Worm (Caenorhabditis elegans) whole organism, young adult: Measurements from ENCODE around the gene B0464.6.
A peak's percentile ranks its signal among the peaks of the same experiment; 100 is the strongest.
"Not testable (repeated sequence)": the region's sequence is repeated elsewhere in the genome, so short reads cannot be mapped to it uniquely, and the experiment has no call there.

Experiments used
- B0336.3 ChIP-seq: fragments of 200-800 bp; sonication (Bioruptor generic); IDR thresholded peaks from 2 replicates; pipeline ENCODE4 v1.3.6; 2022; ENCODE audit warnings: missing genetic modification characterization, missing compliant biosample characterization
- F22D6.2 ChIP-seq: sonication (generic microtip); optimal IDR thresholded peaks from 2 replicates; lab custom pipeline; 2016; ENCODE audit warnings: mild to moderate bottlenecking, missing genetic modification characterization, missing compliant biosample characterization
- F23B12.7 ChIP-seq: sonication (generic microtip); optimal IDR thresholded peaks from 2 replicates; lab custom pipeline; 2017; ENCODE audit warnings: missing genetic modification characterization, mild to moderate bottlenecking, missing compliant biosample characterization, antibody characterized with exemption, moderate library complexity; ENCODE audit not compliant: insufficient read depth
- K11D2.4 ChIP-seq: fragments of 200-800 bp; sonication (Bioruptor generic); IDR thresholded peaks from 2 replicates; pipeline ENCODE4 v1.3.6; 2022; ENCODE audit warnings: missing genetic modification reagents, missing genetic modification characterization, missing compliant biosample characterization
- Y53G8AR.9 ChIP-seq: fragments of 200-800 bp; sonication (Bioruptor generic); conservative IDR thresholded peaks from 2 replicates; pipeline ENCODE4 v1.3.6; 2022; ENCODE audit warnings: missing genetic modification reagents, missing genetic modification characterization, missing compliant biosample characterization
- ZK185.1 ChIP-seq: sonication (generic microtip); optimal IDR thresholded peaks from 2 replicates; lab custom pipeline; 2016; ENCODE audit warnings: mild to moderate bottlenecking, missing genetic modification characterization, missing compliant biosample characterization; ENCODE audit not compliant: poor library complexity, severe bottlenecking
- aptf-3 ChIP-seq: fragments of 200-800 bp; sonication (Bioruptor generic); IDR thresholded peaks from 2 replicates; pipeline ENCODE4 v1.3.6; 2022; ENCODE audit warnings: missing genetic modification characterization, missing compliant biosample characterization
- athp-1 ChIP-seq: sonication (generic microtip); optimal IDR thresholded peaks from 2 replicates; lab custom pipeline; 2017; ENCODE audit warnings: mild to moderate bottlenecking, missing genetic modification characterization, missing compliant biosample characterization
- attf-5 ChIP-seq: fragments of 200-800 bp; sonication (Bioruptor generic); optimal IDR thresholded peaks from 2 replicates; lab custom pipeline; 2018; ENCODE audit warnings: mild to moderate bottlenecking, missing genetic modification characterization, missing compliant biosample characterization
- ccch-3 ChIP-seq: fragments of 200-800 bp; sonication (Bioruptor generic); optimal IDR thresholded peaks from 2 replicates; lab custom pipeline; 2018; ENCODE audit warnings: mild to moderate bottlenecking, missing genetic modification characterization, missing compliant biosample characterization
- ceh-91 ChIP-seq: fragments of 200-800 bp; sonication (Bioruptor generic); IDR thresholded peaks from 2 replicates; pipeline ENCODE4 v1.3.6; 2022; ENCODE audit warnings: missing genetic modification reagents, missing genetic modification characterization, missing compliant biosample characterization
- dox-1 ChIP-seq: fragments of 200-800 bp; sonication (Bioruptor generic); IDR thresholded peaks from 2 replicates; pipeline ENCODE4 v1.3.6; 2022; ENCODE audit warnings: missing genetic modification reagents, missing genetic modification characterization, missing compliant biosample characterization
- fkh-3 ChIP-seq: sonication (generic microtip); optimal IDR thresholded peaks from 2 replicates; lab custom pipeline; 2016; ENCODE audit warnings: mild to moderate bottlenecking, missing genetic modification characterization, missing compliant biosample characterization
- gei-17 ChIP-seq: fragments of 200-800 bp; sonication (Bioruptor generic); optimal IDR thresholded peaks from 2 replicates; lab custom pipeline; 2018; ENCODE audit warnings: mild to moderate bottlenecking, missing genetic modification characterization, missing compliant biosample characterization
- him-1 ChIP-seq: sonication (generic microtip); optimal IDR thresholded peaks from 2 replicates; lab custom pipeline; 2016; ENCODE audit warnings: missing genotype, missing genetic modification reagents, missing genetic modification characterization, missing compliant biosample characterization
- hsf-1 ChIP-seq: fragments of 200-800 bp; sonication (Bioruptor generic); IDR thresholded peaks from 2 replicates; pipeline ENCODE4 v1.3.6; 2022; ENCODE audit warnings: missing genetic modification reagents, missing genetic modification characterization, missing compliant biosample characterization
- lin-40 ChIP-seq: sonication (generic microtip); optimal IDR thresholded peaks from 2 replicates; lab custom pipeline; 2016; ENCODE audit warnings: missing genetic modification characterization, mild to moderate bottlenecking, missing compliant biosample characterization, missing genotype, missing genetic modification reagents
- madf-10 ChIP-seq: sonication (generic microtip); optimal IDR thresholded peaks from 2 replicates; lab custom pipeline; 2016; ENCODE audit warnings: mild to moderate bottlenecking, missing genetic modification characterization, missing compliant biosample characterization
- madf-6 ChIP-seq: fragments of 200-800 bp; sonication (Bioruptor generic); IDR thresholded peaks from 2 replicates; pipeline ENCODE4 v1.3.6; 2022; ENCODE audit warnings: missing genetic modification reagents, missing genetic modification characterization, missing compliant biosample characterization
- mcd-1 ChIP-seq: fragments of 200-800 bp; sonication (Bioruptor generic); IDR thresholded peaks from 2 replicates; pipeline ENCODE4 v1.3.6; 2022; ENCODE audit warnings: missing genetic modification reagents, missing genetic modification characterization, missing compliant biosample characterization
- mel-28 ChIP-seq: sonication (generic microtip); optimal IDR thresholded peaks from 2 replicates; lab custom pipeline; 2016; ENCODE audit warnings: borderline replicate concordance, mild to moderate bottlenecking, missing genetic modification characterization, missing compliant biosample characterization
- mxl-1 ChIP-seq: sonication (generic microtip); optimal IDR thresholded peaks from 2 replicates; lab custom pipeline; 2016; ENCODE audit warnings: missing genetic modification characterization, missing compliant biosample characterization
- nfya-1 ChIP-seq: sonication (generic microtip); optimal IDR thresholded peaks from 2 replicates; lab custom pipeline; 2017; ENCODE audit warnings: antibody characterized with exemption, missing compliant biosample characterization, missing genetic modification characterization, borderline replicate concordance; ENCODE audit not compliant: insufficient read depth
- nfya-2 ChIP-seq: fragments of 200-800 bp; sonication (Bioruptor generic); IDR thresholded peaks from 2 replicates; pipeline ENCODE4 v1.3.6; 2022; ENCODE audit warnings: missing genetic modification reagents, missing genetic modification characterization, missing compliant biosample characterization
- nfyb-1 ChIP-seq: fragments of 200-800 bp; sonication (Bioruptor generic); IDR thresholded peaks from 2 replicates; pipeline ENCODE4 v1.3.6; 2022; ENCODE audit warnings: missing genetic modification reagents, missing genetic modification characterization, missing compliant biosample characterization
- nhr-80 ChIP-seq: sonication (generic microtip); optimal IDR thresholded peaks from 2 replicates; lab custom pipeline; 2016; ENCODE audit warnings: missing genetic modification characterization, missing compliant biosample characterization
- pbrm-1 ChIP-seq: fragments of 200-800 bp; sonication (Bioruptor generic); IDR thresholded peaks from 2 replicates; pipeline ENCODE4 v1.3.6; 2022; ENCODE audit warnings: missing genetic modification reagents, missing genetic modification characterization, missing compliant biosample characterization
- repo-1 ChIP-seq: sonication (generic microtip); optimal IDR thresholded peaks from 2 replicates; lab custom pipeline; 2017; ENCODE audit warnings: mild to moderate bottlenecking, missing genetic modification characterization, missing compliant biosample characterization
- unc-62 ChIP-seq: fragments of 150-350 bp; optimal IDR thresholded peaks from 2 replicates; lab custom pipeline; 2014; ENCODE audit warnings: missing biosample characterization, missing genetic modification reagents, missing genetic modification characterization
- ztf-3 ChIP-seq: fragments of 200-800 bp; sonication (Bioruptor generic); optimal IDR thresholded peaks from 2 replicates; lab custom pipeline; 2018; ENCODE audit warnings: mild to moderate bottlenecking, missing genetic modification characterization, missing compliant biosample characterization

Gene B0464.6

ce11 chrIII:9433576-9434107, 32.1 kb downstream of the B0464.6 start, which contains the start of gene cpar-1 (continued):
- TF ChIP-seq attf-5 (GFP tag; lab: Kevin White, UChicago) (no peak), unc-62 (GFP tag; lab: Kevin White, UChicago) (no peak), him-1 (peak; percentile 85), pbrm-1 (GFP tag; lab: Robert Waterston, UW) (no peak), gei-17 (GFP tag; lab: Kevin White, UChicago) (no peak), nfya-2 (GFP tag; lab: Robert Waterston, UW) (no peak), repo-1 (tag; lab: Kevin White, UChicago) (no peak), Y53G8AR.9 (0 out of 2 replicates have a peak, but pooled peaks have one; percentile 25), hsf-1 (GFP tag; lab: Robert Waterston, UW) (peak; percentile 94), F23B12.7 (no peak), mxl-1 (tag; lab: Kevin White, UChicago) (no peak), lin-40 (tag; lab: Kevin White, UChicago) (no peak), F22D6.2 (tag; lab: Kevin White, UChicago) (no peak), madf-10 (tag; lab: Kevin White, UChicago) (no peak), athp-1 (tag; lab: Kevin White, UChicago) (no peak), mcd-1 (GFP tag; lab: Robert Waterston, UW) (no peak; the same call in 1 of the 2 replicates), nhr-80 (no peak), mel-28 (no peak), B0336.3 (GFP tag; lab: Robert Waterston, UW) (no peak)

- TF ChIP-seq fkh-3 (tag; lab: Kevin White, UChicago) (no peak), ZK185.1 (tag; lab: Kevin White, UChicago) (no peak), nfya-1 (tag; lab: Kevin White, UChicago) (no peak)
Observed at ce11 chrIII:9426301-9426700, 39.5 kb downstream of the B0464.6 start, which contains the start of gene T26G10.5. Gene T26G10.5, minus strand, starts transcription at chrIII:9426401.

ce11 chrIII:9420231-9420630, 45.5 kb downstream of the B0464.6 start, which contains the start of gene T26G10.4:
Gene T26G10.4, plus strand, starts transcription at chrIII:9420531.
- not testable (repeated sequence) for TF ChIP-seq nfyb-1 (GFP tag; lab: Robert Waterston, UW); ztf-3; dox-1 (GFP tag; lab: Robert Waterston, UW)

ce11 chrIII:9413340-9413739, 52.4 kb downstream of the B0464.6 start, which contains the start of gene T26G10.3:
Gene T26G10.3, minus strand, starts transcription at chrIII:9413440.
- TF ChIP-seq F22D6.2 (tag; lab: Kevin White, UChicago) = no peak
- no peak for TF ChIP-seq aptf-3
- TF ChIP-seq gei-17 (GFP tag; lab: Kevin White, UChicago) = no peak
- TF ChIP-seq ccch-3 (GFP tag; lab: Kevin White, UChicago) = no peak
- TF ChIP-seq K11D2.4 (GFP tag; lab: Robert Waterston, UW) = no peak
- TF ChIP-seq ceh-91 (GFP tag; lab: Robert Waterston, UW) = no peak
- TF ChIP-seq madf-6 (GFP tag; lab: Robert Waterston, UW) = no peak
